Fruit fly (Drosophila melanogaster) whole organism, embryonic: ENCODE results near the gene dmGlut.

ENCODE experiments used
- CG1024 ChIP-seq: fragments of 200-800 bp; sonication (Bioruptor generic); IDR thresholded peaks from 2 replicates; pipeline ENCODE4 v1.3.6; 2022; ENCODE audit warnings: missing biosample characterization, missing genetic modification characterization
- CG10431 ChIP-seq: fragments of 200-800 bp; sonication (Bioruptor generic); optimal IDR thresholded peaks from 3 replicates; lab custom pipeline; 2018; ENCODE audit warnings: missing biosample characterization, mild to moderate bottlenecking, missing genetic modification characterization
- CG10979 ChIP-seq: fragments of 200-800 bp; sonication (Bioruptor generic); optimal IDR thresholded peaks from 2 replicates; lab custom pipeline; 2018; ENCODE audit warnings: missing biosample characterization, mild to moderate bottlenecking, missing genetic modification characterization, moderate library complexity
- CG11696 ChIP-seq: fragments of 200-800 bp; sonication (Bioruptor generic); IDR thresholded peaks from 2 replicates; pipeline ENCODE4 v1.3.6; 2022; ENCODE audit warnings: missing biosample characterization, missing genetic modification characterization
- CG12659 ChIP-seq: fragments of 200-800 bp; sonication (Bioruptor generic); optimal IDR thresholded peaks from 3 replicates; lab custom pipeline; 2017; ENCODE audit warnings: mild to moderate bottlenecking, missing biosample characterization, missing genetic modification reagents, missing genetic modification characterization
- CG14710 ChIP-seq: fragments of 200-800 bp; sonication (Bioruptor generic); optimal IDR thresholded peaks from 3 replicates; lab custom pipeline; 2019; ENCODE audit warnings: missing biosample characterization, mild to moderate bottlenecking, missing genetic modification characterization, moderate library complexity
- CG15011 ChIP-seq: fragments of 200-800 bp; sonication (Bioruptor generic); optimal IDR thresholded peaks from 3 replicates; lab custom pipeline; 2018; ENCODE audit warnings: missing biosample characterization, mild to moderate bottlenecking, missing genetic modification characterization
- CG15696 ChIP-seq: fragments of 200-800 bp; sonication (Bioruptor generic); optimal IDR thresholded peaks from 2 replicates; lab custom pipeline; 2019; ENCODE audit warnings: missing biosample characterization, mild to moderate bottlenecking, missing genetic modification characterization, moderate library complexity
- CG17802 ChIP-seq: fragments of 200-800 bp; sonication (Bioruptor generic); optimal IDR thresholded peaks from 2 replicates; lab custom pipeline; 2018; ENCODE audit warnings: missing biosample characterization, mild to moderate bottlenecking, missing genetic modification characterization, moderate library complexity
- CG17912 ChIP-seq: fragments of 200-800 bp; sonication (Bioruptor generic); optimal IDR thresholded peaks from 2 replicates; lab custom pipeline; 2018; ENCODE audit warnings: missing biosample characterization, mild to moderate bottlenecking, missing genetic modification characterization
- CG31388 ChIP-seq: fragments of 200-800 bp; sonication (Bioruptor generic); optimal IDR thresholded peaks from 2 replicates; lab custom pipeline; 2016; ENCODE audit warnings: missing biosample characterization, missing genetic modification characterization
- CG32532 ChIP-seq: fragments of 200-800 bp; sonication (Bioruptor generic); IDR thresholded peaks from 2 replicates; pipeline ENCODE4 v1.3.6; 2022; ENCODE audit warnings: missing biosample characterization, missing genetic modification characterization
- CG34224 ChIP-seq: fragments of 200-800 bp; sonication (Bioruptor generic); IDR thresholded peaks from 3 replicates; pipeline ENCODE4 v1.3.6; 2022; ENCODE audit warnings: missing biosample characterization, missing genetic modification characterization; ENCODE audit not compliant: partially characterized antibody
- CG3726 ChIP-seq: fragments of 200-800 bp; sonication (Bioruptor generic); IDR thresholded peaks from 3 replicates; pipeline ENCODE4, ENCODE4 v1.3.6; 2022; ENCODE audit warnings: missing biosample characterization, missing genetic modification characterization
- CG6854 ChIP-seq: fragments of 200-800 bp; sonication (Bioruptor generic); optimal IDR thresholded peaks from 3 replicates; lab custom pipeline; 2017; ENCODE audit warnings: missing biosample characterization, mild to moderate bottlenecking, missing genetic modification characterization
- CG7963 ChIP-seq: fragments of 200-800 bp; sonication (Bioruptor generic); IDR thresholded peaks from 3 replicates; pipeline ENCODE4 v1.3.6; 2022; ENCODE audit warnings: missing biosample characterization, missing genetic modification characterization; ENCODE audit not compliant: partially characterized antibody
- D ChIP-seq, 2 experiments: fragments of 200-800 bp in 1 of 2; fragments of >200 bp in 1 of 2; sonication (Bioruptor generic) in 1 of 2; optimal IDR thresholded peaks; 2 replicates in 1 of 2; 3 replicates in 1 of 2; lab custom pipeline; 2017; ENCODE audit warnings: mild to moderate bottlenecking in 1 of 2, missing biosample characterization in 1 of 2, missing genetic modification characterization in 1 of 2, missing genetic modification reagents in 1 of 2
- Dek ChIP-seq: fragments of 200-800 bp; sonication (Bioruptor generic); optimal IDR thresholded peaks from 3 replicates; lab custom pipeline; 2019; ENCODE audit warnings: missing biosample characterization, mild to moderate bottlenecking, missing genetic modification characterization, moderate library complexity
- Dfd ChIP-seq, 2 experiments: fragments of >200 bp; optimal IDR thresholded peaks; 2 replicates each; lab custom pipeline; 2017; ENCODE audit warnings: missing biosample characterization in 2 of 2, missing genetic modification characterization in 2 of 2
- Gsc ChIP-seq: fragments of 200-800 bp; sonication (Bioruptor generic); IDR thresholded peaks from 2 replicates; pipeline ENCODE4 v1.3.6; 2022; ENCODE audit warnings: missing biosample characterization, missing genetic modification characterization
- HLHmδ ChIP-seq: fragments of 200-800 bp; sonication (Bioruptor generic); optimal IDR thresholded peaks from 2 replicates; lab custom pipeline; 2018; ENCODE audit warnings: missing biosample characterization, mild to moderate bottlenecking, missing genetic modification characterization, moderate library complexity
- Hey ChIP-seq: fragments of 200-800 bp; sonication (Bioruptor generic); optimal IDR thresholded peaks from 3 replicates; lab custom pipeline; 2018; ENCODE audit warnings: missing biosample characterization, mild to moderate bottlenecking, missing genetic modification characterization
- Lhr ChIP-seq: fragments of 200-800 bp; sonication (Bioruptor generic); optimal IDR thresholded peaks from 3 replicates; lab custom pipeline; 2017; ENCODE audit warnings: mild to moderate bottlenecking, missing biosample characterization, missing genetic modification reagents, missing genetic modification characterization
- Myb ChIP-seq: fragments of 200-800 bp; sonication (Bioruptor generic); optimal IDR thresholded peaks from 2 replicates; lab custom pipeline; 2016; ENCODE audit warnings: missing biosample characterization, missing genetic modification characterization
- Nf-YC ChIP-seq: fragments of 200-800 bp; optimal IDR thresholded peaks from 3 replicates; lab custom pipeline; 2019; ENCODE audit warnings: missing biosample characterization, mild to moderate bottlenecking, missing genetic modification characterization, moderate library complexity
- Oaz ChIP-seq: fragments of 200-800 bp; sonication (Bioruptor generic); IDR thresholded peaks from 2 replicates; pipeline ENCODE4 v1.3.6; 2022; ENCODE audit warnings: missing biosample characterization, missing genetic modification characterization
- Sry-δ ChIP-seq: fragments of 200-800 bp; sonication (Bioruptor generic); optimal IDR thresholded peaks from 2 replicates; lab custom pipeline; 2016; ENCODE audit warnings: missing biosample characterization, missing genetic modification characterization
- ato ChIP-seq: fragments of 200-800 bp; sonication (Bioruptor generic); IDR thresholded peaks from 2 replicates; pipeline ENCODE4 v1.3.6; 2022; ENCODE audit warnings: missing biosample characterization, missing genetic modification characterization; ENCODE audit not compliant: partially characterized antibody
- chinmo ChIP-seq: fragments of 200-800 bp; sonication (Bioruptor generic); IDR thresholded peaks from 4 replicates; pipeline ENCODE4 v1.3.6; 2022; ENCODE audit warnings: missing biosample characterization, missing genetic modification characterization; ENCODE audit not compliant: partially characterized antibody
- cwo ChIP-seq: fragments of 200-800 bp; sonication (Bioruptor generic); optimal IDR thresholded peaks from 3 replicates; lab custom pipeline; 2017; ENCODE audit warnings: missing biosample characterization, missing genetic modification characterization, mild to moderate bottlenecking, moderate library complexity, missing genetic modification reagents
- da ChIP-seq: fragments of 200-800 bp; sonication (Bioruptor generic); optimal IDR thresholded peaks from 2 replicates; lab custom pipeline; 2016; ENCODE audit warnings: missing biosample characterization, missing genetic modification characterization
- eve ChIP-seq, 2 experiments: fragments of >200 bp; optimal IDR thresholded peaks; 2 replicates each; lab custom pipeline; 2017; ENCODE audit warnings: missing biosample characterization in 2 of 2, missing genetic modification characterization in 2 of 2
- gfzf ChIP-seq: fragments of 200-800 bp; sonication (Bioruptor generic); optimal IDR thresholded peaks from 2 replicates; lab custom pipeline; 2016; ENCODE audit warnings: missing biosample characterization, mild to moderate bottlenecking, missing genetic modification characterization, moderate library complexity
- grn ChIP-seq: fragments of 200-800 bp; sonication (Bioruptor generic); optimal IDR thresholded peaks from 3 replicates; lab custom pipeline; 2017; ENCODE audit warnings: missing biosample characterization, missing genetic modification characterization
- lmd ChIP-seq: fragments of 200-800 bp; sonication (Bioruptor generic); IDR thresholded peaks from 2 replicates; pipeline ENCODE4 v1.3.6; 2022; ENCODE audit warnings: missing biosample characterization, missing genetic modification characterization
- mam ChIP-seq: fragments of 200-800 bp; sonication (Bioruptor generic); optimal IDR thresholded peaks from 3 replicates; lab custom pipeline; 2016; ENCODE audit warnings: missing biosample characterization, missing genetic modification characterization
- mirr ChIP-seq: fragments of 200-800 bp; sonication (Bioruptor generic); optimal IDR thresholded peaks from 3 replicates; lab custom pipeline; 2018; ENCODE audit warnings: missing biosample characterization, mild to moderate bottlenecking, missing genetic modification characterization
- nerfin-1 ChIP-seq: fragments of 200-800 bp; sonication (Bioruptor generic); optimal IDR thresholded peaks from 3 replicates; lab custom pipeline; 2019; ENCODE audit warnings: missing biosample characterization, mild to moderate bottlenecking, missing genetic modification characterization, moderate library complexity
- pan ChIP-seq, 4 experiments: fragments of >200 bp in 3 of 4; fragments of 200-800 bp in 1 of 4; sonication (Bioruptor generic) in 1 of 4; optimal IDR thresholded peaks in 3 of 4; IDR thresholded peaks in 1 of 4; 2 replicates each; pipeline versions ENCODE4 v1.3.6 to Lab custom; 2017 to 2022; ENCODE audit warnings: missing biosample characterization in 2 of 4, missing genetic modification characterization in 2 of 4, mixed read lengths in 1 of 4
- pnt ChIP-seq: fragments of 200-800 bp; sonication (Bioruptor generic); optimal IDR thresholded peaks from 3 replicates; lab custom pipeline; 2016; ENCODE audit warnings: missing biosample characterization, missing genetic modification characterization
- pum ChIP-seq: fragments of 200-800 bp; sonication (Bioruptor generic); optimal IDR thresholded peaks from 2 replicates; lab custom pipeline; 2016; ENCODE audit warnings: missing biosample characterization, missing genetic modification characterization
- row ChIP-seq: fragments of 200-800 bp; sonication (Bioruptor generic); IDR thresholded peaks from 3 replicates; pipeline ENCODE4 v1.3.6; 2022; ENCODE audit warnings: missing biosample characterization, missing genetic modification characterization
- sc ChIP-seq, 3 experiments: fragments of >200 bp in 2 of 3; fragments of 200-800 bp in 1 of 3; sonication (Bioruptor generic) in 1 of 3; optimal IDR thresholded peaks; 2 replicates in 2 of 3; 3 replicates in 1 of 3; lab custom pipeline; 2017; ENCODE audit warnings: mild to moderate bottlenecking in 1 of 3, missing biosample characterization in 1 of 3, missing genetic modification characterization in 1 of 3, missing genetic modification reagents in 1 of 3
- sqz ChIP-seq: fragments of 200-800 bp; sonication (Bioruptor generic); optimal IDR thresholded peaks from 3 replicates; lab custom pipeline; 2018; ENCODE audit warnings: missing biosample characterization, mild to moderate bottlenecking, missing genetic modification characterization
- sr ChIP-seq: fragments of 200-800 bp; sonication (Bioruptor generic); IDR thresholded peaks from 3 replicates; pipeline ENCODE4 v1.3.6; 2022; ENCODE audit warnings: missing biosample characterization, missing genetic modification characterization
- trh ChIP-seq: fragments of 200-800 bp; sonication (Bioruptor generic); optimal IDR thresholded peaks from 2 replicates; lab custom pipeline; 2016; ENCODE audit warnings: missing biosample characterization, missing genetic modification characterization
- vfl ChIP-seq: fragments of 200-800 bp; sonication (Bioruptor generic); optimal IDR thresholded peaks from 2 replicates; lab custom pipeline; 2016; ENCODE audit warnings: missing biosample characterization, missing genetic modification characterization
- zen ChIP-seq: fragments of 200-800 bp; sonication (Bioruptor generic); optimal IDR thresholded peaks from 3 replicates; lab custom pipeline; 2018; ENCODE audit warnings: missing biosample characterization, mild to moderate bottlenecking, missing genetic modification characterization, moderate library complexity

The dmGlut gene

DNA sequence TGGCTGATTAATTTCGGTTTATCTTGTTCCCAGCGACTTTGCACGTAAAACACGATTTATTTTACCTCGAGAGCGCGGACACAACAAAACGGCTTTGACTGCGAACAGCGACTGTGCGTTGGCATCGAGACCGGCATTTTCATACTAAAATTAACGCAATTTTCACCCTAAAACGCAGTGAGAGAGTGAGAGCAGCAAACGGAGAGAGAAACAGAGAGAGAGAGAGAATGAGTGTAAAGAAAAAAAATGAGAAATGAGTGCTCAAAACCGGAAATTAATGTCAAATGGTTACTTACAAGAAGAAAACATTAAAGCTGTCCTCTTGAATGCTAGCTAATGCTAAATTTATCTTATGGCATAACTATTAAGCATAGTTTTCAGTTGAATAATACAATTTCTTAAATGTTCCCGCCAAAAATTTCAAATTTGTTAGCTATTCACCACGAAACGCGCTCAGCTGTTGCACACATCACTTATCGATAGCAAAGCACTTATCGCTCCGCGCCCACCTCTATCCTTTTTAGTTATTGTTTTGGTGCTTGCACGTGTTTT is 28.7 kb downstream of the dmGlut start, which contains the start of the genes JhI-21, RpL7-like and CG34164 (continued):
- TF ChIP-seq grn (GFP tag; lab: Kevin White, UChicago) (no peak), CG12659 (GFP tag; lab: Kevin White, UChicago) (peak; percentile 2), CG10979 (tag; lab: Kevin White, UChicago) (no peak), trh (GFP tag; lab: Kevin White, UChicago) (no peak), row (no peak), CG17802 (tag; lab: Kevin White, UChicago) (no peak), D (optimal IDR thresholded peaks at IDR 0.05; lab: Kevin White, UChicago) (no peak), D (GFP tag; optimal IDR thresholded peaks at IDR 0.05; lab: Kevin White, UChicago) (no peak), pum (GFP tag; lab: Kevin White, UChicago) (no peak), Lhr (no peak), Oaz (GFP tag; lab: Robert Waterston, UW) (no peak), sc (optimal IDR thresholded peaks at IDR 0.05; lab: Kevin White, UChicago) (no peak), sc (GFP tag; optimal IDR thresholded peaks at IDR 0.05; lab: Kevin White, UChicago) (no peak), CG14710 (tag; lab: Kevin White, UChicago) (peak; percentile 61), da (no peak), Hey (tag; lab: Kevin White, UChicago) (no peak), CG15696 (tag; lab: Kevin White, UChicago) (no peak), Myb (GFP tag; lab: Kevin White, UChicago) (no peak), Nf-YC (peak; percentile 11), CG17912 (no peak), sr (GFP tag; lab: Robert Waterston, UW) (no peak), Sry-δ (GFP tag; lab: Kevin White, UChicago) (peak; percentile 95), CG6854 (peak; percentile 30), vfl (no peak), CG7963 (GFP tag; lab: Robert Waterston, UW) (peak; percentile 60; the same call in 2 of the 3 replicates), nerfin-1 (tag; lab: Kevin White, UChicago) (peak; percentile 98), pnt (GFP tag; lab: Kevin White, UChicago) (no peak), CG34224 (peak; percentile 65; the same call in 1 of the 3 replicates), CG11696 (no peak), ato (GFP tag; lab: Robert Waterston, UW) (peak; percentile 31; the same call in 1 of the 2 replicates), CG3726 (GFP tag; lab: Robert Waterston, UW) (no peak), Dfd (GFP tag; optimal IDR thresholded peaks at IDR 0.05; lab: Kevin White, UChicago) (no peak), cwo (GFP tag; lab: Kevin White, UChicago) (peak; percentile 71), lmd (GFP tag; lab: Robert Waterston, UW) (no peak), mirr (GFP tag; lab: Kevin White, UChicago) (no peak), CG31388 (no peak), zen (tag; lab: Kevin White, UChicago) (peak; percentile 8), Gsc (GFP tag; lab: Robert Waterston, UW) (no peak), pan (optimal IDR thresholded peaks at IDR 0.05; lab: Kevin White, UChicago) (no peak), pan (GFP tag; optimal IDR thresholded peaks at IDR 0.05 in 1 of 2, IDR thresholded peaks at IDR 0.05 in 1 of 2) (no peak), gfzf (GFP tag; lab: Kevin White, UChicago) (peak; percentile 23), mam (GFP tag; lab: Kevin White, UChicago) (no peak), chinmo (GFP tag; lab: Robert Waterston, UW) (peak; percentile 88; the same call in 2 of the 4 replicates), Dek (tag; lab: Kevin White, UChicago) (no peak), CG32532 (GFP tag; lab: Robert Waterston, UW) (peak; percentile 65; the same call in 1 of the 2 replicates), sqz (GFP tag; lab: Kevin White, UChicago) (peak; percentile 94), eve (GFP tag; optimal IDR thresholded peaks at IDR 0.05; lab: Kevin White, UChicago) (no peak), CG10431 (no peak), CG15011 (GFP tag; lab: Kevin White, UChicago) (no peak), CG1024 (GFP tag; lab: Robert Waterston, UW) (peak; percentile 35; the same call in 1 of the 2 replicates), HLHmδ (GFP tag; lab: Kevin White, UChicago) (peak; percentile 12)
